Fruit fly (Drosophila melanogaster) whole organism, embryonic: ENCODE results near the gene ND-B16.6.

Experiments used
- ATbp ChIP-seq: fragments of 200-800 bp; sonication (Bioruptor generic); optimal IDR thresholded peaks from 2 replicates; lab custom pipeline; 2017; ENCODE audit warnings: missing biosample characterization, mild to moderate bottlenecking, missing genetic modification characterization, missing genetic modification reagents
- Antp ChIP-seq: fragments of 200-800 bp; sonication (Bioruptor generic); optimal IDR thresholded peaks from 3 replicates; lab custom pipeline; 2016; ENCODE audit warnings: missing biosample characterization, missing genetic modification characterization
- Blimp-1 ChIP-seq: fragments of 200-800 bp; sonication (Bioruptor generic); optimal IDR thresholded peaks from 3 replicates; lab custom pipeline; 2018; ENCODE audit warnings: missing biosample characterization, missing genetic modification characterization, mild to moderate bottlenecking, moderate library complexity, missing genetic modification reagents
- CG10366 ChIP-seq: fragments of 200-800 bp; sonication (Bioruptor generic); IDR thresholded peaks from 2 replicates; pipeline ENCODE4 v1.3.6; 2022; ENCODE audit warnings: missing biosample characterization, missing genetic modification characterization
- CG11247 ChIP-seq: fragments of 200-800 bp; sonication (Bioruptor generic); IDR thresholded peaks from 2 replicates; pipeline ENCODE4 v1.3.6; 2022; ENCODE audit warnings: missing biosample characterization, missing genetic modification characterization
- CG11504 ChIP-seq: fragments of 200-800 bp; sonication (Bioruptor generic); optimal IDR thresholded peaks from 3 replicates; lab custom pipeline; 2019; ENCODE audit warnings: missing biosample characterization, mild to moderate bottlenecking, missing genetic modification characterization, moderate library complexity
- CG12942 ChIP-seq: fragments of 200-800 bp; sonication (Bioruptor generic); optimal IDR thresholded peaks from 3 replicates; lab custom pipeline; 2016; ENCODE audit warnings: missing biosample characterization, missing genetic modification characterization
- CG14014 ChIP-seq: fragments of 200-800 bp; sonication (Bioruptor generic); IDR thresholded peaks from 2 replicates; pipeline ENCODE4 v1.3.6; 2022; ENCODE audit warnings: missing biosample characterization, missing genetic modification characterization
- CG17361 ChIP-seq: fragments of 200-800 bp; sonication (Bioruptor generic); IDR thresholded peaks from 3 replicates; pipeline ENCODE4 v1.3.6; 2022; ENCODE audit warnings: missing biosample characterization, missing genetic modification characterization
- CG17912 ChIP-seq: fragments of 200-800 bp; sonication (Bioruptor generic); optimal IDR thresholded peaks from 2 replicates; lab custom pipeline; 2018; ENCODE audit warnings: missing biosample characterization, mild to moderate bottlenecking, missing genetic modification characterization
- CG18599 ChIP-seq: fragments of 200-800 bp; sonication (Bioruptor generic); optimal IDR thresholded peaks from 3 replicates; lab custom pipeline; 2017; ENCODE audit warnings: missing biosample characterization, missing genetic modification characterization, mild to moderate bottlenecking, moderate library complexity, missing genetic modification reagents
- CG18619 ChIP-seq: fragments of 200-800 bp; sonication (Bioruptor generic); optimal IDR thresholded peaks from 3 replicates; lab custom pipeline; 2017; ENCODE audit warnings: missing biosample characterization, mild to moderate bottlenecking, missing genetic modification characterization
- CG2120 ChIP-seq: fragments of 200-800 bp; sonication (Bioruptor generic); optimal IDR thresholded peaks from 3 replicates; lab custom pipeline; 2016; ENCODE audit warnings: missing biosample characterization, missing genetic modification characterization
- CG2678 ChIP-seq: fragments of 200-800 bp; sonication (Bioruptor generic); optimal IDR thresholded peaks from 3 replicates; lab custom pipeline; 2019; ENCODE audit warnings: missing biosample characterization, mild to moderate bottlenecking, missing genetic modification characterization, moderate library complexity
- CG30403 ChIP-seq: fragments of 200-800 bp; sonication (Bioruptor generic); optimal IDR thresholded peaks from 3 replicates; lab custom pipeline; 2016; ENCODE audit warnings: missing biosample characterization, missing genetic modification characterization
- CG32532 ChIP-seq: fragments of 200-800 bp; sonication (Bioruptor generic); IDR thresholded peaks from 2 replicates; pipeline ENCODE4 v1.3.6; 2022; ENCODE audit warnings: missing biosample characterization, missing genetic modification characterization
- CG34224 ChIP-seq: fragments of 200-800 bp; sonication (Bioruptor generic); IDR thresholded peaks from 3 replicates; pipeline ENCODE4 v1.3.6; 2022; ENCODE audit warnings: missing biosample characterization, missing genetic modification characterization; ENCODE audit not compliant: partially characterized antibody
- CG43689 ChIP-seq: fragments of 200-800 bp; sonication (Bioruptor generic); IDR thresholded peaks from 2 replicates; pipeline ENCODE4 v1.3.6; 2022; ENCODE audit warnings: missing biosample characterization, missing genetic modification characterization
- CG6254 ChIP-seq: fragments of 200-800 bp; sonication (Bioruptor generic); optimal IDR thresholded peaks from 3 replicates; lab custom pipeline; 2017; ENCODE audit warnings: mild to moderate bottlenecking, missing biosample characterization, missing genetic modification reagents, missing genetic modification characterization
- CG6654 ChIP-seq: fragments of 200-800 bp; sonication (Bioruptor generic); optimal IDR thresholded peaks from 2 replicates; lab custom pipeline; 2017; ENCODE audit warnings: missing biosample characterization, mild to moderate bottlenecking, missing genetic modification characterization
- CG6854 ChIP-seq: fragments of 200-800 bp; sonication (Bioruptor generic); optimal IDR thresholded peaks from 3 replicates; lab custom pipeline; 2017; ENCODE audit warnings: missing biosample characterization, mild to moderate bottlenecking, missing genetic modification characterization
- CG7271 ChIP-seq: fragments of 200-800 bp; sonication (Bioruptor generic); optimal IDR thresholded peaks from 2 replicates; lab custom pipeline; 2018; ENCODE audit warnings: missing biosample characterization, mild to moderate bottlenecking, missing genetic modification characterization, moderate library complexity
- CG7839 ChIP-seq: fragments of 200-800 bp; sonication (Bioruptor generic); optimal IDR thresholded peaks from 3 replicates; lab custom pipeline; 2018; ENCODE audit warnings: missing biosample characterization, mild to moderate bottlenecking, missing genetic modification characterization, moderate library complexity
- CG9932 ChIP-seq: fragments of 200-800 bp; sonication (Bioruptor generic); IDR thresholded peaks from 2 replicates; pipeline ENCODE4 v1.3.6; 2022; ENCODE audit warnings: missing biosample characterization, missing genetic modification characterization
- Chrac-16 ChIP-seq: fragments of 200-800 bp; sonication (Bioruptor generic); optimal IDR thresholded peaks from 3 replicates; lab custom pipeline; 2016; ENCODE audit warnings: missing biosample characterization, missing genetic modification characterization
- Gsc ChIP-seq: fragments of 200-800 bp; sonication (Bioruptor generic); IDR thresholded peaks from 2 replicates; pipeline ENCODE4 v1.3.6; 2022; ENCODE audit warnings: missing biosample characterization, missing genetic modification characterization
- Gug ChIP-seq: fragments of 200-800 bp; sonication (Bioruptor generic); IDR thresholded peaks from 4 replicates; pipeline ENCODE4 v1.3.6; 2022; ENCODE audit warnings: missing biosample characterization, missing genetic modification characterization
- HmgD ChIP-seq: fragments of 200-800 bp; sonication (Bioruptor generic); optimal IDR thresholded peaks from 3 replicates; lab custom pipeline; 2016; ENCODE audit warnings: missing biosample characterization, missing genetic modification characterization
- Hmr ChIP-seq: fragments of 200-800 bp; sonication (Bioruptor generic); optimal IDR thresholded peaks from 3 replicates; lab custom pipeline; 2017; ENCODE audit warnings: mild to moderate bottlenecking, missing biosample characterization, missing genetic modification reagents, missing genetic modification characterization
- NFAT ChIP-seq: fragments of 200-800 bp; sonication (Bioruptor generic); IDR thresholded peaks from 2 replicates; pipeline ENCODE4 v1.3.6; 2022; ENCODE audit warnings: missing biosample characterization, missing genetic modification characterization
- PHDP ChIP-seq: fragments of 200-800 bp; sonication (Bioruptor generic); optimal IDR thresholded peaks from 3 replicates; lab custom pipeline; 2018; ENCODE audit warnings: missing biosample characterization, mild to moderate bottlenecking, missing genetic modification characterization, moderate library complexity
- Rfx ChIP-seq: fragments of 200-800 bp; sonication (Bioruptor generic); IDR thresholded peaks from 2 replicates; pipeline ENCODE4 v1.3.6; 2022; ENCODE audit warnings: missing biosample characterization, missing genetic modification characterization
- Xrp1 ChIP-seq: fragments of 200-800 bp; sonication (Bioruptor generic); IDR thresholded peaks from 2 replicates; pipeline ENCODE4 v1.3.6; 2022; ENCODE audit warnings: missing biosample characterization, missing genetic modification characterization
- crol ChIP-seq: fragments of 200-800 bp; sonication (Bioruptor generic); IDR thresholded peaks from 2 replicates; pipeline ENCODE4 v1.3.6; 2022; ENCODE audit warnings: missing biosample characterization, missing genetic modification characterization
- dmrt11E ChIP-seq: fragments of 200-800 bp; sonication (Bioruptor generic); optimal IDR thresholded peaks from 3 replicates; lab custom pipeline; 2018; ENCODE audit warnings: missing biosample characterization, mild to moderate bottlenecking, missing genetic modification characterization, moderate library complexity
- gem ChIP-seq: fragments of 200-800 bp; sonication (Bioruptor generic); optimal IDR thresholded peaks from 2 replicates; lab custom pipeline; 2019; ENCODE audit warnings: missing biosample characterization, mild to moderate bottlenecking, missing genetic modification characterization, moderate library complexity
- ind ChIP-seq: fragments of 200-800 bp; sonication (Bioruptor generic); optimal IDR thresholded peaks from 3 replicates; lab custom pipeline; 2016; ENCODE audit warnings: missing biosample characterization, missing genetic modification characterization
- kni ChIP-seq: fragments of 200-800 bp; sonication (Bioruptor generic); optimal IDR thresholded peaks from 3 replicates; lab custom pipeline; 2017; ENCODE audit warnings: mild to moderate bottlenecking, missing biosample characterization, missing genetic modification reagents, missing genetic modification characterization
- lab ChIP-seq: fragments of 200-800 bp; sonication (Bioruptor generic); optimal IDR thresholded peaks from 3 replicates; lab custom pipeline; 2017; ENCODE audit warnings: missing biosample characterization, missing genetic modification characterization, mild to moderate bottlenecking, moderate library complexity, missing genetic modification reagents
- lmd ChIP-seq: fragments of 200-800 bp; sonication (Bioruptor generic); IDR thresholded peaks from 2 replicates; pipeline ENCODE4 v1.3.6; 2022; ENCODE audit warnings: missing biosample characterization, missing genetic modification characterization
- mirr ChIP-seq: fragments of 200-800 bp; sonication (Bioruptor generic); optimal IDR thresholded peaks from 3 replicates; lab custom pipeline; 2018; ENCODE audit warnings: missing biosample characterization, mild to moderate bottlenecking, missing genetic modification characterization
- pan ChIP-seq, 4 experiments: fragments of >200 bp in 3 of 4; fragments of 200-800 bp in 1 of 4; sonication (Bioruptor generic) in 1 of 4; optimal IDR thresholded peaks in 3 of 4; IDR thresholded peaks in 1 of 4; 2 replicates each; pipeline versions ENCODE4 v1.3.6 to Lab custom; 2017 to 2022; ENCODE audit warnings: missing biosample characterization in 2 of 4, missing genetic modification characterization in 2 of 4, mixed read lengths in 1 of 4
- pho ChIP-seq: fragments of 200-800 bp; sonication (Bioruptor generic); optimal IDR thresholded peaks from 2 replicates; lab custom pipeline; 2016; ENCODE audit warnings: missing biosample characterization, missing genetic modification characterization
- sima ChIP-seq: fragments of 200-800 bp; sonication (Bioruptor generic); optimal IDR thresholded peaks from 2 replicates; lab custom pipeline; 2016; ENCODE audit warnings: missing biosample characterization, missing genetic modification characterization
- tgo ChIP-seq: fragments of 200-800 bp; sonication (Bioruptor generic); IDR thresholded peaks from 3 replicates; pipeline ENCODE4 v1.3.6; 2022; ENCODE audit warnings: missing biosample characterization, missing genetic modification characterization
- twi ChIP-seq: fragments of 200-800 bp; optimal IDR thresholded peaks from 2 replicates; lab custom pipeline; 2019; ENCODE audit warnings: missing biosample characterization, mild to moderate bottlenecking, missing genetic modification characterization, moderate library complexity
- zfh2 ChIP-seq: fragments of 200-800 bp; sonication (Bioruptor generic); optimal IDR thresholded peaks from 2 replicates; lab custom pipeline; 2016; ENCODE audit warnings: missing biosample characterization, missing genetic modification characterization

Gene ND-B16.6

DNA sequence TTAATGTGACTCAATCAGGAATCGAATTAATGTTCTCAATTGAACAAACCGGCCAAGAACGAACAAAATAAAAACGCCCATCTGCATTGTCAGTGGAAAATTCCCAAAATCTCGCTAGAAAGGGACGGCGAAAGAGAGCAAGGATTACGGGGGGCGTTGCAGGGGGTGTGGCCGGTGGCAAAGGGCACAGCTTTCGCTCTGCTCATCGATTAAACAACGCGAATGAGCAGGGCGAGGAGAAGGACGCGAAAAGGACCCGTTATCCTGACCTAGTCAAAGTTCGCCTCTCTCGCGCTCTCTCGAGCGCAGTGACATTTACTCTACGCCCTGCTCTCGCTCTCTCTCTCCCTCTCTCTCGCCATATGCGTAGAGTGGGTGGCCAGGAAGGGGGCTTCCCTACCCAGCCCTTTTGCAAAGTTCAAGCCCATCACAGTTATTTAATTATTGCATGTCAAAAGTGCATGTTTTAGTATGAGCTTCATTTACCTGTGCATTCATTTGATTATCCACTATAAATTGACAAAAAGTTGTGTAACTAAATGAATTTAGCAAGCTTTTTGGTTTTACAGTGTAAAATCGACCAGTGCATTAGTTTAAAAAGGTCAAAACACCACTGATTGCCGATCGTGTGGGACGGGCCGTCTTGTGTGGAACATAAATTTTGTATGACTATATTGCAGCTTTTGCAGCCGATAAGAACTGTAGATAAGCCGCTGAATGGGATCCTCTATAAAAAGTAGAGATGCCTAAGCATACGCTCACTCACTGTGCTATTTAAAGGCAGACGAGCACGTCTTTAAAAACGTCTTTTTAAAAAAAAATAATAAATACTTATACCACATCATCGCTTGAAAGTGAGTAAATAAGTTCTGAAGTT is 11.2 kb downstream of the ND-B16.6 start (continued):
- TF ChIP-seq twi (tag; lab: Kevin White, UChicago) (no peak), Rfx (peak; percentile 51), mirr (GFP tag; lab: Kevin White, UChicago) (no peak), CG18599 (peak; percentile 10), Blimp-1 (GFP tag; lab: Kevin White, UChicago) (peak; percentile 11), CG2678 (tag; lab: Kevin White, UChicago) (peak; percentile 41), CG6654 (GFP tag; lab: Kevin White, UChicago) (no peak), ATbp (GFP tag; lab: Kevin White, UChicago) (no peak), tgo (0 out of 3 replicates have a peak, but pooled peaks have one; percentile 30), lab (GFP tag; lab: Kevin White, UChicago) (peak; percentile 37), CG14014 (GFP tag; lab: Robert Waterston, UW) (0 out of 2 replicates have a peak, but pooled peaks have one; percentile 38), Chrac-16 (GFP tag; lab: Kevin White, UChicago) (no peak), Gug (GFP tag; lab: Robert Waterston, UW) (peak; percentile 56; the same call in 2 of the 4 replicates), HmgD (GFP tag; lab: Kevin White, UChicago) (no peak), CG30403 (GFP tag; lab: Kevin White, UChicago) (peak; percentile 45), CG6854 (GFP tag; lab: Kevin White, UChicago) (no peak), crol (GFP tag; lab: Robert Waterston, UW) (peak; percentile 76), Antp (GFP tag; lab: Kevin White, UChicago) (peak; percentile 28), ind (GFP tag; lab: Kevin White, UChicago) (peak; percentile 24), pho (GFP tag; lab: Kevin White, UChicago) (peak; percentile 25), CG12942 (no peak), Hmr (GFP tag; lab: Kevin White, UChicago) (peak; percentile 23), kni (GFP tag; lab: Kevin White, UChicago) (no peak), CG11504 (tag; lab: Kevin White, UChicago) (peak; percentile 45), zfh2 (peak; percentile 13), dmrt11E (tag; lab: Kevin White, UChicago) (no peak), CG2120 (GFP tag; lab: Kevin White, UChicago) (peak; percentile 38), CG6254 (peak; percentile 15), PHDP (tag; lab: Kevin White, UChicago) (no peak), Gsc (no peak), Xrp1 (peak; percentile 22; the same call in 1 of the 2 replicates), CG34224 (no peak), CG18619 (GFP tag; lab: Kevin White, UChicago) (peak; percentile 42), CG17361 (GFP tag; lab: Robert Waterston, UW) (peak; percentile 41; the same call in 1 of the 3 replicates), CG7839 (tag; lab: Kevin White, UChicago) (peak; percentile 39), CG10366 (GFP tag; lab: Robert Waterston, UW) (peak; percentile 19; the same call in 1 of the 2 replicates), CG43689 (GFP tag; lab: Robert Waterston, UW) (no peak), lmd (GFP tag; lab: Robert Waterston, UW) (peak; percentile 18; the same call in 1 of the 2 replicates), CG9932 (GFP tag; lab: Robert Waterston, UW) (peak; percentile 44), pan (optimal IDR thresholded peaks at IDR 0.05; lab: Kevin White, UChicago) (no peak), pan (GFP tag; optimal IDR thresholded peaks at IDR 0.05 in 1 of 2, IDR thresholded peaks at IDR 0.05 in 1 of 2) (peak in 1 of 2 experiments; percentile 31), CG17912 (no peak), CG7271 (tag; lab: Kevin White, UChicago) (no peak), CG32532 (GFP tag; lab: Robert Waterston, UW) (peak; percentile 46; the same call in 1 of the 2 replicates), sima (GFP tag; lab: Kevin White, UChicago) (no peak), gem (tag; lab: Kevin White, UChicago) (peak; percentile 34), NFAT (GFP tag; lab: Robert Waterston, UW) (0 out of 2 replicates have a peak, but pooled peaks have one; percentile 4), CG11247 (0 out of 2 replicates have a peak, but pooled peaks have one; percentile 19)
